Worm (Caenorhabditis elegans): ENCODE results near the gene sftb-1.

The sftb-1 gene

DNA sequence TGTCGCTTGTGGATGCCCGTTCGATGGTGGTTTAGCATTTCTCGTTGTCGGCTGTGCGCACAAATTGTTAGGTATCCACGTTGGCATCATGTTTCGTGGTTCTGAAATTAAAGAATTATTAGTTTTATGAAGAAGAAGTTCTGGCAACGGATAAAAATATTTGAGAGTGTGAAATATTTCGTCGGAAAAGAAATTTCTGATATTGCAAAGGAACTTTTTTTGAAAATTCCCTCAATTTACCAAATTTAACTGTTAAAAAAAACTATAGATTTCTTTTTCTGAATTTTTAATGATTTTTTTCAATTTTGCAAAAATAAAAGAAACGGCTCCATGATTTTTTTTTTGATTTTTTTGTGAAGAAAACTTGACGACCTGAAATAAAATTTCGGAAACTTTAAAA is 41.1 kb downstream of the sftb-1 start, which contains the start of gene mpk-1:
TSS of gene mpk-1 (minus strand) at position 101 of the 400 bp plus-strand sequence.
- TF ChIP-seq hmg-4 (GFP tag; optimal IDR thresholded peaks at IDR 0.05), result no peak
- TF ChIP-seq ceh-36 (tag; optimal IDR thresholded peaks at IDR 0.05), result no peak
- no peak for TF ChIP-seq F13C5.2 (tag; optimal IDR thresholded peaks at IDR 0.05)
- no peak for TF ChIP-seq sea-1 (GFP tag; conservative IDR thresholded peaks at IDR 0.05)
- no peak for TF ChIP-seq ama-1 (optimal IDR thresholded peaks at IDR 0.05)
- no peak for TF ChIP-seq pes-1 (GFP tag; IDR thresholded peaks at IDR 0.05)
- no peak for TF ChIP-seq ceh-13 (GFP tag; optimal IDR thresholded peaks at IDR 0.05)
- TF ChIP-seq B0310.2 (tag; optimal IDR thresholded peaks at IDR 0.05), result no peak
- TF ChIP-seq hmbx-1 (tag; optimal IDR thresholded peaks at IDR 0.05), result no peak
- no peak for TF ChIP-seq tra-4 (tag; optimal IDR thresholded peaks at IDR 0.05)
- no peak for TF ChIP-seq hnd-1 (tag; optimal IDR thresholded peaks at IDR 0.05)
- no peak for TF ChIP-seq ets-7 (tag; optimal IDR thresholded peaks at IDR 0.05)
- no peak for TF ChIP-seq tbx-37 (GFP tag; conservative IDR thresholded peaks at IDR 0.05)
- no peak for TF ChIP-seq aly-1 (tag; optimal IDR thresholded peaks at IDR 0.05)

DNA sequence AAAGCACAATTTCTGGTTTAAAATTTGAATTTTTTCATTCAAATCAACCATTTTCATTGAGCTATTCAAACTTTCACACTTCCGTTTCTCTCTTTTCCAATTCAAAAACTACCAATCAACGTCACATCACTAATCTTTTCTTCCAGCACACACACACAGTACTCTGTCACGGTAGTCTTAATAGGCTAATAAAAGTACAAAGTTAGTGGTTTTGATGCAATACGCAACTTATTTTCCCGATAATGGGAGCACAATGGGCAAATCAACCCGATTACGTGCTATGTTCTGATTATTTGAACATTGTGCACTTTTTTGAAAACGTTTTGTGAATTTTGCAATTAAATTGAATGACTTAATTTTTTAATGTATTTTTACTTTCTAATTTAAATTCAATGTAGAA is 41.7 kb downstream of the sftb-1 start:
- TF ChIP-seq hnd-1 (tag; optimal IDR thresholded peaks at IDR 0.05) (no peak), F13C5.2 (tag; optimal IDR thresholded peaks at IDR 0.05) (no peak), ceh-36 (tag; optimal IDR thresholded peaks at IDR 0.05) (no peak), pes-1 (GFP tag; IDR thresholded peaks at IDR 0.05) (no peak), tbx-37 (GFP tag; conservative IDR thresholded peaks at IDR 0.05) (no peak), hmg-4 (GFP tag; optimal IDR thresholded peaks at IDR 0.05) (no peak), B0310.2 (tag; optimal IDR thresholded peaks at IDR 0.05) (no peak), tbx-11 (GFP tag; IDR thresholded peaks at IDR 0.05) (no peak), tra-4 (tag; optimal IDR thresholded peaks at IDR 0.05) (no peak), flt-1 (GFP tag; IDR thresholded peaks at IDR 0.05) (no peak), sea-1 (GFP tag; conservative IDR thresholded peaks at IDR 0.05) (no peak), ama-1 (optimal IDR thresholded peaks at IDR 0.05) (no peak), hmbx-1 (tag; optimal IDR thresholded peaks at IDR 0.05) (no peak)

DNA sequence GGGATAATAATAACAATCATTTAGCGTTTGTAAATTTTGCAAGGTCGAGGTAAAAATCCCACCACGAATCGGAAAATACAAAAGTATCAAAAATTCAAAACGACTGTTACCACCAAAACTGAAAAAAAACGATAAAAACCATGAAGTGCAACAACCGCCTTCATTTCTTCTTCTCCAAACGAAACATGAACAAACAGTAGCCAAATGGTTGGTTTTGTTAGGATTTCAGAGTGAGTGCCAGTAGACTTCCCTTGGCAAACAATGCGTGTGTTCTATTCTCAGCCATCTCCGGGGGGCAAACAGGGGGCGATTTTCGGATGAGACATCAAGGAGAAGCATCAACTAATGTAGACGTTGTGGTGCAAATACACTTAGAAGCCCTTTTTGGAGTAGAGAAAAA is 44.3 kb downstream of the sftb-1 start:
- TF ChIP-seq ceh-36 (tag; optimal IDR thresholded peaks at IDR 0.05) (no peak), flt-1 (GFP tag; IDR thresholded peaks at IDR 0.05) (no peak)

DNA sequence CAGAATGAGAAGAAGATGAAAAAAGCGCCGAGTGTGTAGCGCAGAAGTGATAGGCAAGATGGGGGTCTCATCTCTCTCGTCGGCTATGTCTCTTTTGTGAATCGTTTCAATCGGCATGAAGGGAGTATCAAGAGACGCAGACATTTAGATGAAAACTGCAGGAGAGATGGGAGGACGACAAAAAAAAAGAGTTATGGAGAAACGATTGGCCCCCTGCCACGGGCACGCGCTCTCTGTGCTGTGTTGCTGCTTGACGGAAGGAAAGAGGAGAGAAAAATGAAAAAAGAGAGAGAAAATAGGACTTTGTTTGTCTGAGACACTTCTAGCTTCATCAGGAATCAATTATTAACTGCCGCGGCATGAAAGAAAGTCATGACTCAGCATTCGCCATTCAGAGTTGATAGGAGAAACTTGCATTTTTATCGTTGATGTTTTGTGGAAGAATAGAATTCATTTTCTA is 45.4 kb downstream of the sftb-1 start:
- TF ChIP-seq scrt-1 (GFP tag; IDR thresholded peaks at IDR 0.05), result no peak
- no peak for TF ChIP-seq tra-4 (tag; optimal IDR thresholded peaks at IDR 0.05)
- TF ChIP-seq F13C5.2 (tag; optimal IDR thresholded peaks at IDR 0.05), result peak; percentile 42
- TF ChIP-seq hmg-4 (GFP tag; optimal IDR thresholded peaks at IDR 0.05), result peak; percentile 70
- no peak for TF ChIP-seq ama-1 (optimal IDR thresholded peaks at IDR 0.05)
- TF ChIP-seq aly-1 (tag; optimal IDR thresholded peaks at IDR 0.05), result no peak
- TF ChIP-seq sea-1 (GFP tag; conservative IDR thresholded peaks at IDR 0.05), result no peak
- no peak for TF ChIP-seq tbx-37 (GFP tag; conservative IDR thresholded peaks at IDR 0.05)
- no peak for TF ChIP-seq hmbx-1 (tag; optimal IDR thresholded peaks at IDR 0.05)
- no peak for TF ChIP-seq B0310.2 (tag; optimal IDR thresholded peaks at IDR 0.05)
- TF ChIP-seq tbx-11 (GFP tag; IDR thresholded peaks at IDR 0.05), result no peak
- TF ChIP-seq ceh-13 (GFP tag; optimal IDR thresholded peaks at IDR 0.05), result no peak
- TF ChIP-seq flt-1 (GFP tag; IDR thresholded peaks at IDR 0.05), result no peak
- TF ChIP-seq ets-7 (tag; optimal IDR thresholded peaks at IDR 0.05), result no peak
- no peak for TF ChIP-seq hnd-1 (tag; optimal IDR thresholded peaks at IDR 0.05)
- no peak for TF ChIP-seq ceh-36 (tag; optimal IDR thresholded peaks at IDR 0.05)
- TF ChIP-seq pes-1 (GFP tag; IDR thresholded peaks at IDR 0.05), result no peak

DNA sequence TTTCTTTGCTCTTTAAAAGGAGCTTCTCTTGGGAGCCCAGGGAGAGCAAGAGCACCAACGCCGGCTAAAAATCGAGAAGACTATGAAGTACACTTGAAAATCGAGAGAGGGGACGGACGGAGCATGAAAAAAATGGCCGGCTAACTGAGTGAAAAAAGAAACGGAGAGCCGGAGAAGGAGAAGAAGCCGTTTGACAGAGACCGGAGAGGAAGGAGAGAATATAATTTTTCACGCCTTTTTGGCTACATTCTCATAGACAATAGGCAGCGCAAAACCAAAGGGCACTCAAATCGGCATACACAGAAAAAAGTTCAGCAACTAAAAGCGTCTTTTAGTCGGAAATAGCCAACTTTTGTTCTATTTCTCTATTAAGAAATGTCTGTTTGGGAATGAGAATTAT is 47.5 kb downstream of the sftb-1 start:
- TF ChIP-seq ceh-36 (tag; optimal IDR thresholded peaks at IDR 0.05) (no peak), aly-1 (tag; optimal IDR thresholded peaks at IDR 0.05) (no peak), flt-1 (GFP tag; IDR thresholded peaks at IDR 0.05) (no peak), tbx-11 (GFP tag; IDR thresholded peaks at IDR 0.05) (no peak), hmg-4 (GFP tag; optimal IDR thresholded peaks at IDR 0.05) (no peak), pes-1 (GFP tag; IDR thresholded peaks at IDR 0.05) (no peak), ceh-13 (GFP tag; optimal IDR thresholded peaks at IDR 0.05) (no peak), B0310.2 (tag; optimal IDR thresholded peaks at IDR 0.05) (no peak), tbx-37 (GFP tag; conservative IDR thresholded peaks at IDR 0.05) (no peak), tra-4 (tag; optimal IDR thresholded peaks at IDR 0.05) (no peak), hnd-1 (tag; optimal IDR thresholded peaks at IDR 0.05) (no peak), sea-1 (GFP tag; conservative IDR thresholded peaks at IDR 0.05) (no peak), ama-1 (optimal IDR thresholded peaks at IDR 0.05) (no peak), hmbx-1 (tag; optimal IDR thresholded peaks at IDR 0.05) (no peak), ets-7 (tag; optimal IDR thresholded peaks at IDR 0.05) (no peak), F13C5.2 (tag; optimal IDR thresholded peaks at IDR 0.05) (no peak), scrt-1 (GFP tag; IDR thresholded peaks at IDR 0.05) (no peak)

DNA sequence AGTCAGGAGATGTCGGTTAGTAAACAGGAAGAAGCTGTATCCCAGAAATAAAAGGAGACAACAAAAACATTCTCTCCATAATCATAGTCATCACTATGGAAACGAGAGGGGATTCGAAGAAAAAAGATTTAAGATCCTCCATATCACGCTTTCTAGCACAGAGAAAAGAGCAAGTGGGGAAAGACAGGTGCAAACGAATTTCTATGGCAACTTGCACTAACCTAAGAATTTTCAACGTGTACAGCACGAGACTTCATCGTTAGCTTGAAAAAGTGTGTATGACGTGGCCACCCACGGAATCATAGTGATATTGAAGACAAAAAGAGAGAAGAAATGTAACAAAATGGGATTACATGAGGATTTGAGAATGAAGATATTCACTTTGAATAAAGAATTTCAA is 48.2 kb downstream of the sftb-1 start:
- TF ChIP-seq pes-1 (GFP tag; IDR thresholded peaks at IDR 0.05), result no peak
- TF ChIP-seq ama-1 (optimal IDR thresholded peaks at IDR 0.05), result no peak
- TF ChIP-seq hnd-1 (tag; optimal IDR thresholded peaks at IDR 0.05), result no peak
- TF ChIP-seq ceh-36 (tag; optimal IDR thresholded peaks at IDR 0.05), result no peak
- TF ChIP-seq F13C5.2 (tag; optimal IDR thresholded peaks at IDR 0.05), result no peak
- no peak for TF ChIP-seq tbx-37 (GFP tag; conservative IDR thresholded peaks at IDR 0.05)
- no peak for TF ChIP-seq aly-1 (tag; optimal IDR thresholded peaks at IDR 0.05)
- no peak for TF ChIP-seq flt-1 (GFP tag; IDR thresholded peaks at IDR 0.05)
- no peak for TF ChIP-seq B0310.2 (tag; optimal IDR thresholded peaks at IDR 0.05)
- TF ChIP-seq tra-4 (tag; optimal IDR thresholded peaks at IDR 0.05), result no peak
- TF ChIP-seq hmg-4 (GFP tag; optimal IDR thresholded peaks at IDR 0.05), result no peak
- no peak for TF ChIP-seq scrt-1 (GFP tag; IDR thresholded peaks at IDR 0.05)
- TF ChIP-seq ceh-13 (GFP tag; optimal IDR thresholded peaks at IDR 0.05), result no peak
- no peak for TF ChIP-seq sea-1 (GFP tag; conservative IDR thresholded peaks at IDR 0.05)
- TF ChIP-seq ets-7 (tag; optimal IDR thresholded peaks at IDR 0.05), result no peak
- no peak for TF ChIP-seq hmbx-1 (tag; optimal IDR thresholded peaks at IDR 0.05)
- no peak for TF ChIP-seq tbx-11 (GFP tag; IDR thresholded peaks at IDR 0.05)
